Worm (Caenorhabditis elegans) whole organism, L4 larva: Measurements from ENCODE around the gene col-96.
A peak's percentile ranks its signal among the peaks of the same experiment; 100 is the strongest.

Source experiments
- F49E8.2 ChIP-seq: sonication (generic microtip); optimal IDR thresholded peaks from 2 replicates; lab custom pipeline; 2016; ENCODE audit warnings: missing compliant biosample characterization, mild to moderate bottlenecking, missing genetic modification characterization, borderline replicate concordance
- R02D3.7 ChIP-seq: fragments of 150-350 bp; sonication (generic microtip); optimal IDR thresholded peaks from 3 replicates; lab custom pipeline; 2014; ENCODE audit warnings: missing biosample characterization, missing genetic modification characterization
- T20F7.1 ChIP-seq: fragments of 200-800 bp; sonication (Bioruptor generic); optimal IDR thresholded peaks from 2 replicates; lab custom pipeline; 2018; ENCODE audit warnings: mild to moderate bottlenecking, missing genetic modification characterization, missing compliant biosample characterization
- Y75B8A.6 ChIP-seq: fragments of 200-800 bp; sonication (Bioruptor generic); IDR thresholded peaks from 2 replicates; pipeline ENCODE4 v1.3.6; 2022; ENCODE audit warnings: missing genetic modification reagents, missing genetic modification characterization, missing compliant biosample characterization
- ZK546.5 ChIP-seq, 2 experiments: sonication (generic microtip); optimal IDR thresholded peaks; 2 replicates each; lab custom pipeline; 2017; ENCODE audit warnings: missing biosample characterization in 2 of 2, missing genetic modification characterization in 2 of 2
- aha-1 ChIP-seq: fragments of 150-350 bp; peaks from one replicate; lab custom pipeline; 2014; ENCODE audit warnings: missing biosample characterization, missing genetic modification characterization
- ceh-20 ChIP-seq: fragments of 200-800 bp; sonication (Bioruptor generic); IDR thresholded peaks from 2 replicates; pipeline ENCODE4 v1.3.6; 2022; ENCODE audit warnings: missing genetic modification reagents, missing genetic modification characterization, missing compliant biosample characterization
- ceh-82 ChIP-seq: sonication (generic microtip); optimal IDR thresholded peaks from 2 replicates; lab custom pipeline; 2017; ENCODE audit warnings: missing biosample characterization, missing genetic modification characterization
- cey-2 ChIP-seq: sonication (generic microtip); optimal IDR thresholded peaks from 3 replicates; lab custom pipeline; 2017; ENCODE audit warnings: missing genetic modification characterization, mild to moderate bottlenecking, missing compliant biosample characterization, antibody characterized with exemption, borderline replicate concordance; ENCODE audit not compliant: insufficient read depth
- daf-19 ChIP-seq: fragments of 200-800 bp; sonication (Bioruptor generic); conservative IDR thresholded peaks from 2 replicates; pipeline ENCODE4 v1.3.6; 2022; ENCODE audit warnings: missing genetic modification characterization, missing compliant biosample characterization
- daf-8 ChIP-seq: fragments of 200-800 bp; sonication (Bioruptor generic); IDR thresholded peaks from 2 replicates; pipeline ENCODE4 v1.3.6; 2022; ENCODE audit warnings: missing genetic modification characterization, missing compliant biosample characterization
- dmd-6 ChIP-seq: fragments of 200-800 bp; sonication (Bioruptor generic); IDR thresholded peaks from 2 replicates; pipeline ENCODE4 v1.3.6; 2022; ENCODE audit warnings: missing genetic modification reagents, missing genetic modification characterization, missing compliant biosample characterization
- dve-1 ChIP-seq: sonication (generic microtip); optimal IDR thresholded peaks from 2 replicates; lab custom pipeline; 2017; ENCODE audit warnings: antibody characterized with exemption, mild to moderate bottlenecking, missing genetic modification characterization, missing compliant biosample characterization; ENCODE audit not compliant: insufficient read depth
- egl-43 ChIP-seq: fragments of 200-800 bp; sonication (Bioruptor generic); IDR thresholded peaks from 2 replicates; pipeline ENCODE4 v1.3.6; 2022; ENCODE audit warnings: missing genetic modification reagents, missing genetic modification characterization, missing compliant biosample characterization
- fkh-10 ChIP-seq: fragments of 150-350 bp; optimal IDR thresholded peaks from 2 replicates; lab custom pipeline; 2014; ENCODE audit warnings: missing biosample characterization, missing genetic modification reagents, missing genetic modification characterization
- gei-8 ChIP-seq: fragments of 200-800 bp; sonication (Bioruptor generic); optimal IDR thresholded peaks from 2 replicates; lab custom pipeline; 2018; ENCODE audit warnings: mild to moderate bottlenecking, missing genetic modification characterization, missing compliant biosample characterization
- hif-1 ChIP-seq, 2 experiments: sonication (generic microtip); optimal IDR thresholded peaks; 2 replicates each; lab custom pipeline; 2016 to 2017; ENCODE audit warnings: missing compliant biosample characterization in 2 of 2, missing genetic modification characterization in 2 of 2, missing genetic modification reagents in 2 of 2, missing genotype in 2 of 2, mild to moderate bottlenecking in 1 of 2
- hlh-11 ChIP-seq: fragments of 200-800 bp; sonication (Bioruptor generic); optimal IDR thresholded peaks from 2 replicates; lab custom pipeline; 2018; ENCODE audit warnings: mild to moderate bottlenecking, missing genetic modification characterization, missing compliant biosample characterization
- hlh-30 ChIP-seq: sonication (generic microtip); optimal IDR thresholded peaks from 2 replicates; lab custom pipeline; 2017; ENCODE audit warnings: antibody characterized with exemption, mild to moderate bottlenecking, missing genetic modification characterization, missing compliant biosample characterization; ENCODE audit not compliant: insufficient read depth
- hmg-1.1 ChIP-seq: fragments of 200-800 bp; sonication (Bioruptor generic); IDR thresholded peaks from 2 replicates; pipeline ENCODE4 v1.3.6; 2022; ENCODE audit warnings: missing genetic modification reagents, missing genetic modification characterization, missing compliant biosample characterization
- lin-15B ChIP-seq: fragments of 150-350 bp; sonication (generic microtip); optimal IDR thresholded peaks from 3 replicates; lab custom pipeline; 2014; ENCODE audit warnings: missing biosample characterization, missing genetic modification characterization
- lin-38 ChIP-seq: fragments of 200-800 bp; sonication (Bioruptor generic); IDR thresholded peaks from 2 replicates; pipeline ENCODE4 v1.3.6; 2022; ENCODE audit warnings: missing genetic modification reagents, missing genetic modification characterization, missing compliant biosample characterization
- lsy-2 ChIP-seq, 2 experiments: fragments of 150-350 bp in 1 of 2; sonication (generic microtip) in 1 of 2; optimal IDR thresholded peaks; 2 replicates each; lab custom pipeline; 2014 to 2017; ENCODE audit warnings: missing biosample characterization in 2 of 2, missing genetic modification characterization in 2 of 2
- mdt-29 ChIP-seq: fragments of 200-800 bp; sonication (Bioruptor generic); IDR thresholded peaks from 2 replicates; pipeline ENCODE4 v1.3.6; 2022; ENCODE audit warnings: missing genetic modification reagents, missing genetic modification characterization, missing compliant biosample characterization
- mep-1 ChIP-seq: fragments of 150-350 bp; sonication (generic microtip); optimal IDR thresholded peaks from 3 replicates; lab custom pipeline; 2014; ENCODE audit warnings: missing biosample characterization, missing genetic modification characterization
- nhr-102 ChIP-seq: sonication (generic microtip); optimal IDR thresholded peaks from 2 replicates; lab custom pipeline; 2016; ENCODE audit warnings: mild to moderate bottlenecking, missing genetic modification characterization, moderate library complexity, missing compliant biosample characterization
- nhr-25 ChIP-seq: sonication (generic microtip); optimal IDR thresholded peaks from 2 replicates; lab custom pipeline; 2017; ENCODE audit warnings: missing genetic modification characterization, mild to moderate bottlenecking, missing compliant biosample characterization, antibody characterized with exemption, moderate library complexity, borderline replicate concordance; ENCODE audit not compliant: insufficient read depth
- nhr-42 ChIP-seq: fragments of 200-800 bp; sonication (Bioruptor generic); IDR thresholded peaks from 2 replicates; pipeline ENCODE4 v1.3.6; 2022; ENCODE audit warnings: missing genetic modification characterization, missing compliant biosample characterization
- nhr-48 ChIP-seq: sonication (generic microtip); optimal IDR thresholded peaks from 2 replicates; lab custom pipeline; 2016; ENCODE audit warnings: mild to moderate bottlenecking, missing genetic modification characterization, missing compliant biosample characterization
- nhr-6 ChIP-seq: fragments of 150-350 bp; optimal IDR thresholded peaks from 2 replicates; lab custom pipeline; 2014; ENCODE audit warnings: missing biosample characterization, missing genetic modification characterization
- php-3 ChIP-seq: fragments of 200-800 bp; sonication (Bioruptor generic); IDR thresholded peaks from 2 replicates; pipeline ENCODE4 v1.3.6; 2022; ENCODE audit warnings: missing genetic modification reagents, missing genetic modification characterization, missing compliant biosample characterization
- rbr-2 ChIP-seq: sonication (generic microtip); optimal IDR thresholded peaks from 2 replicates; lab custom pipeline; 2016; ENCODE audit warnings: missing genotype, missing genetic modification characterization, missing compliant biosample characterization
- saeg-2 ChIP-seq: fragments of 200-800 bp; sonication (Bioruptor generic); IDR thresholded peaks from 2 replicates; pipeline ENCODE4 v1.3.6; 2022; ENCODE audit warnings: missing genetic modification reagents, missing genetic modification characterization, missing compliant biosample characterization
- sdz-12 ChIP-seq: fragments of 200-800 bp; sonication (Bioruptor generic); optimal IDR thresholded peaks from 2 replicates; lab custom pipeline; 2018; ENCODE audit warnings: mild to moderate bottlenecking, missing genetic modification characterization, missing compliant biosample characterization
- set-16 ChIP-seq: fragments of 200-800 bp; sonication (Bioruptor generic); IDR thresholded peaks from 2 replicates; pipeline ENCODE4 v1.3.6; 2022; ENCODE audit warnings: missing genetic modification reagents, missing genetic modification characterization, missing compliant biosample characterization
- spr-1 ChIP-seq: sonication (generic microtip); optimal IDR thresholded peaks from 2 replicates; lab custom pipeline; 2016; ENCODE audit warnings: mild to moderate bottlenecking, missing genetic modification characterization, missing compliant biosample characterization
- unc-130 ChIP-seq: sonication (generic microtip); optimal IDR thresholded peaks from 2 replicates; lab custom pipeline; 2016; ENCODE audit warnings: missing genetic modification reagents, missing genetic modification characterization, missing compliant biosample characterization
- unc-62 ChIP-seq, 3 experiments: fragments of 150-350 bp in 1 of 3; sonication (generic microtip); optimal IDR thresholded peaks in 2 of 3; peaks in 1 of 3; 1 replicate in 1 of 3; 2 replicates in 2 of 3; lab custom pipeline; 2014 to 2017; ENCODE audit warnings: missing biosample characterization in 3 of 3, missing genetic modification characterization in 3 of 3, missing genetic modification reagents in 3 of 3, missing genotype in 1 of 3
- zfp-3 ChIP-seq: fragments of 200-800 bp; sonication (Bioruptor generic); conservative IDR thresholded peaks from 2 replicates; pipeline ENCODE4 v1.3.6; 2022; ENCODE audit warnings: missing genetic modification reagents, missing genetic modification characterization, missing compliant biosample characterization

The col-96 gene

DNA sequence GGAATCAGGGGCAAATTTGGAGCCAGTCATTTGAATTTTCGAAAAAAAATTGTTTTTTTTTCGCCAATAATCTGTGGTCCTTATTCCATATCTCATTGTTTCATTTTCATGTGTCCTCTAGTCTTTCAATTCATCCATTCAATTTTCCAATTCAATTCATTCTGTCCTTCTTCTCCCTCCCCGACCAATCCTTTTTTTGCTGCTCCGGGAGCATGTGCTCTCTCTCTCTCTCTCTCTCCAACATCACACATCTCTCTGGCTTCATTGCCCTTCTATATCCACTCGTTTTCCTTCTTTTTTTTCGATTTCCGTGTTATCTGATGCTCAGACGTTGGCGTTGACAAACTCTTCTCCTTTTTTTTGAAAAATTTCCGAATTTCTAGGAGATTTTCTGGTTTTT, 43.2 kb downstream of the col-96 start:
- TF ChIP-seq nhr-42, result no peak
- peak; percentile 98 for TF ChIP-seq aha-1 (tag; lab: Kevin White, UChicago)
- TF ChIP-seq hlh-30 (tag; lab: Kevin White, UChicago), result peak; percentile 1
- peak in 1 of 2 experiments; percentile 1 for TF ChIP-seq lsy-2 (tag; optimal IDR thresholded peaks at IDR 0.05; lab: Kevin White, UChicago)
- TF ChIP-seq mdt-29 (GFP tag; lab: Robert Waterston, UW), result no peak
- TF ChIP-seq lin-38 (GFP tag; lab: Robert Waterston, UW), result no peak
- 0 out of 2 replicates have a peak, but pooled peaks have one; percentile 42 for TF ChIP-seq hmg-1.1
- TF ChIP-seq cey-2 (tag; lab: Kevin White, UChicago), result no peak
- TF ChIP-seq hif-1 (tag; optimal IDR thresholded peaks at IDR 0.05; lab: Kevin White, UChicago), result no peak
- peak; percentile 20 for TF ChIP-seq fkh-10 (GFP tag; lab: Kevin White, UChicago)
- no peak for TF ChIP-seq php-3 (GFP tag; lab: Robert Waterston, UW)

DNA sequence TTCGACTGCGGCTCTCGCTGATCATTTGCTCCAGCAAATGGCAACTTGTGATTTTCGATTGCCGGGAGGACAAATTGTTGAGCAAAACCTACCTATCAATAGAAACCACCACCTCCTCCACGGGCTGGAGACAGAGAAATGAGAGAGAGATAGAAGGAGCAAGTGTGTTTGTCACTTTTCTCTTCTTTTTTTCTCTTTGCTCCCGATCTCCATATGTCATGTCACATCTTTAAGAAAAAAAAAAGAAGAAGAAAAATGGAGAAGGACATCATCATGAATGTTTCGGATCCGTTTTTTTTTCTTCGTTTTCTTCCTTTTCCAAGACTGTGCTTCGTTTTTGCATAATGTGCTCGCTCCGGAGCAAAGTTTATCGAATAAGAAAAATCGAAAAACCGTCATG, 45.8 kb downstream of the col-96 start:
- TF ChIP-seq daf-19 (GFP tag; lab: Robert Waterston, UW), result no peak
- TF ChIP-seq mep-1, result peak; percentile 24
- peak in 1 of 2 experiments; percentile 33 for TF ChIP-seq lsy-2 (tag; optimal IDR thresholded peaks at IDR 0.05; lab: Kevin White, UChicago)
- TF ChIP-seq hlh-30 (tag; lab: Kevin White, UChicago), result peak; percentile 20
- no peak for TF ChIP-seq set-16 (GFP tag; lab: Robert Waterston, UW)
- 0 out of 2 replicates have a peak, but pooled peaks have one; percentile 25 for TF ChIP-seq hmg-1.1
- peak in 1 of 2 experiments; percentile 99 for TF ChIP-seq unc-62 (GFP tag; optimal IDR thresholded peaks at IDR 0.05 in 1 of 2; lab: Kevin White, UChicago)
- no peak for TF ChIP-seq unc-62 (tag; optimal IDR thresholded peaks at IDR 0.05; lab: Kevin White, UChicago)
- TF ChIP-seq hlh-11 (tag; lab: Kevin White, UChicago), result peak; percentile 20

DNA sequence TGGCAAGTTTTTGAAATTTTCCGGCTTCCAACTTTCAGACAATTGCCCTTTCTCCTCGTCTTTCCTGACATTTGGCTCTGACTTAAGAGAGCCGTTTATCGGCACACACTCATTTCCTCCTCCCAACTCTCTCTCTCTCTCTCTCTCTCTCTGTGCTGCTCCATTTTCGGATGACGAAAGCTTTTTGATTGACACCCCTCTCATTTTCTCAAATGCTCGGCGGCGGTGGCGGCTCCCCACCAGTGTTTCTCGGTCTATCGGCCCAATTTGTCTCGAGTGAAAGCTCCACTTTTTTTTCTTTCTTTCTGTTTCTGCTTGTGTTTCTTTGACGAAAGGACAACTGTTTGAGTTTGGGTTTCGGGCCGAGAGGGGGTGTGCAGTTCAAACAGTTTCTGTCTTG, 46.8 kb downstream of the col-96 start:
- TF ChIP-seq set-16 (GFP tag; lab: Robert Waterston, UW) (peak; percentile 58), hmg-1.1 (0 out of 2 replicates have a peak, but pooled peaks have one; percentile 32), T20F7.1 (GFP tag; lab: Kevin White, UChicago) (no peak), nhr-48 (tag; lab: Kevin White, UChicago) (no peak), nhr-6 (tag; lab: Kevin White, UChicago) (no peak), gei-8 (no peak), php-3 (GFP tag; lab: Robert Waterston, UW) (no peak), Y75B8A.6 (GFP tag; lab: Robert Waterston, UW) (0 out of 2 replicates have a peak, but pooled peaks have one; percentile 20), zfp-3 (GFP tag; lab: Robert Waterston, UW) (no peak), dmd-6 (GFP tag; lab: Robert Waterston, UW) (peak; percentile 32; the same call in 1 of the 2 replicates), egl-43 (GFP tag; lab: Robert Waterston, UW) (0 out of 2 replicates have a peak, but pooled peaks have one; percentile 23), saeg-2 (no peak)

DNA sequence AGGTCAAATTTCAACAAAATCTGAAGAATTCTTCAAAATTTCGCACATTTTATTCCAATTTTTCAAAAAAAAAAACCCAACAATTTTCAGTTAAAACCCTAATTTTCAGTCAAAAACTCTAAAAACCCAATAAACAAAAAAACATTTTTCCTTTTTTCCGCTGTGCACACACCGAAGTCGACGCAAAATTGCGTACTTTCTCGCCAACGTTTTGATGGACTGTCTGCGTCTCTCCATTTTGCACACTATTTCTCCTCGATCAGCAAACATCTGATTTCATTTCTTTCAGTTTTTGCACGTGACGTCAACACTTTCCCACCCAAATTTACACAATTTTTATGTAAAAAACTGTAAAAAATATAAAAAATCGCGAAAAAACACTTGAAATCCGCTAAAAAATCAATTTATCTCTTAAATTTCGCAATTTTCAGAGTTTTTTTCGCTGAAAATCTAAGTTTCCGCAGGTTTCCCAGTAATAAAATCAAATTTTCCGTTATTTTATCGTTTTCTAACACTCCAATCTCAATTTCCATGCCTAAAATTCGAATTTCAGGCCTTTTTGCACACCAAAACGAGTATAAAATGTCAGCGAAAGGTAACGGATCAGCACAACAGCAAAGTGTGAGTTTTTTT, 49.3 kb downstream of the col-96 start, which contains the start of gene crh-1:
Gene crh-1, plus strand, starts transcription at position 583 of the 633 bp plus-strand sequence.
- peak in 1 of 2 experiments; percentile 10 for TF ChIP-seq unc-62 (GFP tag; optimal IDR thresholded peaks at IDR 0.05 in 1 of 2; lab: Kevin White, UChicago)
- no peak for TF ChIP-seq unc-62 (tag; optimal IDR thresholded peaks at IDR 0.05; lab: Kevin White, UChicago)
- peak; percentile 63 for TF ChIP-seq nhr-102 (tag; lab: Kevin White, UChicago)
- peak in 1 of 2 experiments; percentile 55 for TF ChIP-seq hif-1 (tag; optimal IDR thresholded peaks at IDR 0.05; lab: Kevin White, UChicago)
- TF ChIP-seq sdz-12 (GFP tag; lab: Kevin White, UChicago), result no peak
- no peak for TF ChIP-seq unc-130 (GFP tag; lab: Kevin White, UChicago)
- TF ChIP-seq ceh-20 (GFP tag; lab: Robert Waterston, UW), result peak; percentile 47; the same call in 1 of the 2 replicates
- TF ChIP-seq nhr-25, result no peak
- peak; percentile 97 for TF ChIP-seq hlh-11 (tag; lab: Kevin White, UChicago)
- TF ChIP-seq daf-8 (GFP tag; lab: Robert Waterston, UW), result no peak
- peak; percentile 45 for TF ChIP-seq spr-1
- peak; percentile 83 for TF ChIP-seq dve-1 (tag; lab: Kevin White, UChicago)
- TF ChIP-seq R02D3.7 (tag; lab: Kevin White, UChicago), result no peak
- TF ChIP-seq dmd-6 (GFP tag; lab: Robert Waterston, UW), result peak; percentile 67
- no peak for TF ChIP-seq lin-15B (tag; lab: Kevin White, UChicago)
- no peak for TF ChIP-seq daf-19 (GFP tag; lab: Robert Waterston, UW)
- TF ChIP-seq mep-1, result peak; percentile 83
- no peak for TF ChIP-seq ceh-82
- TF ChIP-seq T20F7.1 (GFP tag; lab: Kevin White, UChicago), result no peak
- no peak for TF ChIP-seq ZK546.5 (tag; optimal IDR thresholded peaks at IDR 0.05; lab: Kevin White, UChicago)
- TF ChIP-seq nhr-48 (tag; lab: Kevin White, UChicago), result no peak
- TF ChIP-seq F49E8.2 (tag; lab: Kevin White, UChicago), result no peak
- no peak for TF ChIP-seq fkh-10 (GFP tag; lab: Kevin White, UChicago)
- peak; percentile 61 for TF ChIP-seq rbr-2 (tag; lab: Kevin White, UChicago)
